Fruit fly (Drosophila melanogaster) whole organism, wandering third instar larva: Measurements from ENCODE around the gene Nmd3.

ENCODE experiments used
- Abd-B ChIP-seq: fragments of >200 bp; optimal IDR thresholded peaks from 2 replicates; lab custom pipeline; 2017; ENCODE audit warnings: missing biosample characterization, missing genetic modification characterization
- CG9705 ChIP-seq: fragments of 200-800 bp; sonication (Bioruptor generic); optimal IDR thresholded peaks from 2 replicates; lab custom pipeline; 2018; ENCODE audit warnings: missing biosample characterization, mild to moderate bottlenecking, missing genetic modification characterization
- CrebA ChIP-seq: fragments of 200-800 bp; sonication (Bioruptor generic); optimal IDR thresholded peaks from 2 replicates; lab custom pipeline; 2016; ENCODE audit warnings: missing biosample characterization, mild to moderate bottlenecking, missing genetic modification characterization, borderline replicate concordance
- Hr83 ChIP-seq: fragments of 200-300 bp; sonication (Bioruptor generic); optimal IDR thresholded peaks from 2 replicates; lab custom pipeline; 2016; ENCODE audit warnings: missing biosample characterization, mild to moderate bottlenecking, missing genetic modification characterization, moderate library complexity; ENCODE audit not compliant: poor library complexity, severe bottlenecking
- Sp1 ChIP-seq: fragments of 200-800 bp; sonication (Bioruptor generic); optimal IDR thresholded peaks from 3 replicates; lab custom pipeline; 2019; ENCODE audit warnings: missing biosample characterization, mild to moderate bottlenecking, missing genetic modification characterization, moderate library complexity
- dl ChIP-seq, 2 experiments: fragments of 175-275, 200-275 bp in 1 of 2; fragments of 200-275 bp in 1 of 2; sonication (Bioruptor generic); optimal IDR thresholded peaks; lab custom pipeline; 2018; ENCODE audit warnings: mild to moderate bottlenecking in 2 of 2, missing biosample characterization in 2 of 2, missing genetic modification characterization in 2 of 2, moderate library complexity in 2 of 2; ENCODE audit not compliant: partially characterized antibody in 2 of 2, insufficient read depth in 1 of 2
- jim ChIP-seq: fragments of 175-275, 200-325 bp; sonication (Bioruptor generic); optimal IDR thresholded peaks from 2 replicates; lab custom pipeline; 2016; ENCODE audit warnings: missing biosample characterization, mild to moderate bottlenecking, missing genetic modification characterization
- sv ChIP-seq: fragments of 200-800 bp; sonication (Bioruptor generic); optimal IDR thresholded peaks from 3 replicates; lab custom pipeline; 2016; ENCODE audit warnings: missing biosample characterization, missing genetic modification characterization
- usp ChIP-seq: fragments of >200 bp; optimal IDR thresholded peaks from 2 replicates; lab custom pipeline; 2017; ENCODE audit warnings: missing biosample characterization, missing genetic modification characterization

DNA sequence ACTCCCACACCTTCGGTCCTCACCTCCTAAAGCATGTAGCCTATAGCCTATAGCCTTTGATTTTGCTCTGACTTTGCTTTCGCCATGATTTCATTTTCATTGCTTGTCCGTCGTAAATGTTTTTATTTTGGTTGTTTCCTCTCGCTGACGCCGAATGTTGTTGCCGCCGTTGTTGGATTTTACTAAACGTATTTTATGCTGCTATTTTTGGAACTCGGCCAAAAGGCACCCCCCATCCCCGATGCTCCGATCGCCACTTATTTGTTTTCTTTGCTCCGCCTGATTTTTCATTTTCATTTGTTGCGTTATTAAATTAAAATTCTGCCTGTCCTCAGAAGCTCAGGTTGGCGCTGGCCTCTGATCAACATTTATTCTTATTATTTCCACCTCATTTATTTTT lies 34.8 kb upstream of the Nmd3 start:
- TF ChIP-seq Abd-B (GFP tag; lab: Kevin White, UChicago): no peak
- no peak for TF ChIP-seq usp (GFP tag; lab: Kevin White, UChicago)
- no peak for TF ChIP-seq CG9705
- TF ChIP-seq Hr83 (GFP tag; lab: Kevin White, UChicago): no peak
- TF ChIP-seq jim: no peak
- no peak for TF ChIP-seq Sp1 (GFP tag; lab: Kevin White, UChicago)
- TF ChIP-seq CrebA (GFP tag; lab: Kevin White, UChicago): no peak
- no peak for TF ChIP-seq dl (GFP tag; optimal IDR thresholded peaks at IDR 0.05; lab: Kevin White, UChicago; ENCODE audit: insufficient read depth in 1 of 2, partially characterized antibody in 2 of 2)
- no peak for TF ChIP-seq sv (GFP tag; lab: Kevin White, UChicago)
